Worm (Caenorhabditis elegans): Measurements from ENCODE around the gene C04E12.2.

- TF ChIP-seq pag-3 (tag; optimal IDR thresholded peaks at IDR 0.05; ENCODE audit: borderline replicate concordance) (no peak), nhr-232 (tag; optimal IDR thresholded peaks at IDR 0.05) (no peak), ceh-30 (tag; optimal IDR thresholded peaks at IDR 0.05) (no peak), che-1 (tag; optimal IDR thresholded peaks at IDR 0.05) (no peak), pat-9 (tag; optimal IDR thresholded peaks at IDR 0.05) (no peak), pqm-1 (tag; optimal IDR thresholded peaks at IDR 0.05) (no peak), ceh-34 (tag; optimal IDR thresholded peaks at IDR 0.05) (no peak), ama-1 (optimal IDR thresholded peaks at IDR 0.05) (no peak), ets-4 (tag; optimal IDR thresholded peaks at IDR 0.05) (no peak)
Measured at ce11 chrV:3346434-3347019, 21.3 kb upstream of the C04E12.2 start, which contains the start of gene fbxa-65.
